Fruit fly (Drosophila melanogaster) whole organism, embryonic: Measurements from ENCODE around the gene CG15877.

Experiments
- CG10274 ChIP-seq: fragments of 200-800 bp; sonication (Bioruptor generic); optimal IDR thresholded peaks from 3 replicates; lab custom pipeline; 2017; ENCODE audit warnings: missing biosample characterization, mild to moderate bottlenecking, missing genetic modification characterization
- CG10321 ChIP-seq: fragments of 200-800 bp; sonication (Bioruptor generic); IDR thresholded peaks from 2 replicates; pipeline ENCODE4 v1.3.6; 2022; ENCODE audit warnings: missing biosample characterization, missing genetic modification characterization
- CG11247 ChIP-seq: fragments of 200-800 bp; sonication (Bioruptor generic); IDR thresholded peaks from 2 replicates; pipeline ENCODE4 v1.3.6; 2022; ENCODE audit warnings: missing biosample characterization, missing genetic modification characterization
- CG11504 ChIP-seq: fragments of 200-800 bp; sonication (Bioruptor generic); optimal IDR thresholded peaks from 3 replicates; lab custom pipeline; 2019; ENCODE audit warnings: missing biosample characterization, mild to moderate bottlenecking, missing genetic modification characterization, moderate library complexity
- CG11696 ChIP-seq: fragments of 200-800 bp; sonication (Bioruptor generic); IDR thresholded peaks from 2 replicates; pipeline ENCODE4 v1.3.6; 2022; ENCODE audit warnings: missing biosample characterization, missing genetic modification characterization
- CG14441 ChIP-seq: fragments of 200-800 bp; sonication (Bioruptor generic); IDR thresholded peaks from 2 replicates; pipeline ENCODE4 v1.3.6; 2022; ENCODE audit warnings: missing biosample characterization, missing genetic modification characterization
- CG14965 ChIP-seq: fragments of 200-800 bp; sonication (Bioruptor generic); optimal IDR thresholded peaks from 2 replicates; lab custom pipeline; 2016; ENCODE audit warnings: missing biosample characterization, missing genetic modification characterization, borderline replicate concordance
- CG15269 ChIP-seq: fragments of 200-800 bp; sonication (Bioruptor generic); optimal IDR thresholded peaks from 2 replicates; lab custom pipeline; 2018; ENCODE audit warnings: missing biosample characterization, mild to moderate bottlenecking, missing genetic modification characterization, moderate library complexity
- CG16815 ChIP-seq: fragments of 200-800 bp; sonication (Bioruptor generic); optimal IDR thresholded peaks from 3 replicates; lab custom pipeline; 2017; ENCODE audit warnings: missing biosample characterization, mild to moderate bottlenecking, missing genetic modification characterization
- CG17186 ChIP-seq: fragments of 200-800 bp; sonication (Bioruptor generic); optimal IDR thresholded peaks from 3 replicates; lab custom pipeline; 2017; ENCODE audit warnings: missing biosample characterization, missing genetic modification reagents, missing genetic modification characterization
- CG18599 ChIP-seq: fragments of 200-800 bp; sonication (Bioruptor generic); optimal IDR thresholded peaks from 3 replicates; lab custom pipeline; 2017; ENCODE audit warnings: missing biosample characterization, missing genetic modification characterization, mild to moderate bottlenecking, moderate library complexity, missing genetic modification reagents
- CG32767 ChIP-seq: fragments of 200-800 bp; sonication (Bioruptor generic); IDR thresholded peaks from 2 replicates; pipeline ENCODE4 v1.3.6; 2022; ENCODE audit warnings: missing biosample characterization, missing genetic modification characterization
- CG3281 ChIP-seq: fragments of 200-800 bp; sonication (Bioruptor generic); optimal IDR thresholded peaks from 3 replicates; lab custom pipeline; 2017; ENCODE audit warnings: missing biosample characterization, mild to moderate bottlenecking, missing genetic modification characterization
- CG3838 ChIP-seq: fragments of 200-800 bp; sonication (Bioruptor generic); optimal IDR thresholded peaks from 3 replicates; lab custom pipeline; 2016; ENCODE audit warnings: missing biosample characterization, missing genetic modification characterization
- CG4328 ChIP-seq: fragments of 200-800 bp; sonication (Bioruptor generic); optimal IDR thresholded peaks from 3 replicates; lab custom pipeline; 2017; ENCODE audit warnings: missing biosample characterization, missing genetic modification reagents, missing genetic modification characterization
- CG4854 ChIP-seq: fragments of 200-800 bp; sonication (Bioruptor generic); optimal IDR thresholded peaks from 2 replicates; lab custom pipeline; 2016; ENCODE audit warnings: missing biosample characterization, missing genetic modification characterization, inconsistent platforms
- CG6854 ChIP-seq: fragments of 200-800 bp; sonication (Bioruptor generic); optimal IDR thresholded peaks from 3 replicates; lab custom pipeline; 2017; ENCODE audit warnings: missing biosample characterization, mild to moderate bottlenecking, missing genetic modification characterization
- CG7556 ChIP-seq: fragments of 200-800 bp; sonication (Bioruptor generic); optimal IDR thresholded peaks from 2 replicates; lab custom pipeline; 2017; ENCODE audit warnings: missing biosample characterization, mild to moderate bottlenecking, missing genetic modification characterization
- CG8089 ChIP-seq: fragments of 200-800 bp; sonication (Bioruptor generic); optimal IDR thresholded peaks from 3 replicates; lab custom pipeline; 2016; ENCODE audit warnings: missing biosample characterization, missing genetic modification characterization
- CG8924 ChIP-seq: fragments of 200-800 bp; optimal IDR thresholded peaks from 3 replicates; lab custom pipeline; 2019; ENCODE audit warnings: missing biosample characterization, mild to moderate bottlenecking, missing genetic modification characterization, moderate library complexity
- CG9609 ChIP-seq: fragments of 200-800 bp; sonication (Bioruptor generic); optimal IDR thresholded peaks from 3 replicates; lab custom pipeline; 2016; ENCODE audit warnings: missing biosample characterization, missing genetic modification characterization
- Deaf1 ChIP-seq: fragments of 200-800 bp; optimal IDR thresholded peaks from 3 replicates; lab custom pipeline; 2019; ENCODE audit warnings: missing biosample characterization, mild to moderate bottlenecking, missing genetic modification characterization, moderate library complexity
- H2.0 ChIP-seq: fragments of 200-800 bp; sonication (Bioruptor generic); IDR thresholded peaks from 2 replicates; pipeline ENCODE4 v1.3.6; 2022; ENCODE audit warnings: missing biosample characterization, missing genetic modification characterization
- HLHmδ ChIP-seq: fragments of 200-800 bp; sonication (Bioruptor generic); optimal IDR thresholded peaks from 2 replicates; lab custom pipeline; 2018; ENCODE audit warnings: missing biosample characterization, mild to moderate bottlenecking, missing genetic modification characterization, moderate library complexity
- Med ChIP-seq: fragments of 200-800 bp; sonication (Bioruptor generic); peaks from one replicate; lab custom pipeline; 2016; ENCODE audit warnings: missing biosample characterization, missing genetic modification characterization, mild to moderate bottlenecking, inconsistent platforms, moderate library complexity
- Mrtf ChIP-seq: fragments of 200-800 bp; sonication (Bioruptor generic); IDR thresholded peaks from 3 replicates; pipeline ENCODE4 v1.3.6; 2022; ENCODE audit warnings: missing biosample characterization, missing genetic modification characterization
- Myb ChIP-seq: fragments of 200-800 bp; sonication (Bioruptor generic); optimal IDR thresholded peaks from 2 replicates; lab custom pipeline; 2016; ENCODE audit warnings: missing biosample characterization, missing genetic modification characterization
- NFAT ChIP-seq: fragments of 200-800 bp; sonication (Bioruptor generic); IDR thresholded peaks from 2 replicates; pipeline ENCODE4 v1.3.6; 2022; ENCODE audit warnings: missing biosample characterization, missing genetic modification characterization
- Nf-YC ChIP-seq: fragments of 200-800 bp; optimal IDR thresholded peaks from 3 replicates; lab custom pipeline; 2019; ENCODE audit warnings: missing biosample characterization, mild to moderate bottlenecking, missing genetic modification characterization, moderate library complexity
- Pdp1 ChIP-seq, 2 experiments: fragments of 200-800 bp; sonication (Bioruptor generic); optimal IDR thresholded peaks; 3 replicates each; lab custom pipeline; 2016; ENCODE audit warnings: missing biosample characterization in 2 of 2, missing genetic modification characterization in 2 of 2, mild to moderate bottlenecking in 1 of 2, moderate library complexity in 1 of 2
- Rfx ChIP-seq: fragments of 200-800 bp; sonication (Bioruptor generic); IDR thresholded peaks from 2 replicates; pipeline ENCODE4 v1.3.6; 2022; ENCODE audit warnings: missing biosample characterization, missing genetic modification characterization
- Sry-δ ChIP-seq: fragments of 200-800 bp; sonication (Bioruptor generic); optimal IDR thresholded peaks from 2 replicates; lab custom pipeline; 2016; ENCODE audit warnings: missing biosample characterization, missing genetic modification characterization
- Ssrp ChIP-seq: fragments of 200-800 bp; sonication (Bioruptor generic); optimal IDR thresholded peaks from 2 replicates; lab custom pipeline; 2018; ENCODE audit warnings: missing biosample characterization, mild to moderate bottlenecking, missing genetic modification characterization, moderate library complexity
- Stat92E ChIP-seq, 3 experiments: fragments of >200 bp in 2 of 3; fragments of 200-800 bp in 1 of 3; sonication (Bioruptor generic) in 1 of 3; optimal IDR thresholded peaks; 2 replicates each; lab custom pipeline; 2017 to 2019; ENCODE audit warnings: missing biosample characterization in 3 of 3, missing genetic modification characterization in 3 of 3, mild to moderate bottlenecking in 1 of 3, moderate library complexity in 1 of 3
- abd-A ChIP-seq: fragments of 200-800 bp; sonication (Bioruptor generic); optimal IDR thresholded peaks from 3 replicates; lab custom pipeline; 2019; ENCODE audit warnings: missing biosample characterization, mild to moderate bottlenecking, missing genetic modification characterization, moderate library complexity
- aop ChIP-seq: fragments of 200-800 bp; sonication (Bioruptor generic); IDR thresholded peaks from 2 replicates; pipeline ENCODE4 v1.3.6; 2022; ENCODE audit warnings: missing biosample characterization, missing genetic modification characterization
- cas ChIP-seq: fragments of 200-800 bp; sonication (Bioruptor generic); IDR thresholded peaks from 2 replicates; pipeline ENCODE4 v1.3.6; 2022; ENCODE audit warnings: missing biosample characterization, missing genetic modification characterization
- dimm ChIP-seq: fragments of 200-800 bp; sonication (Bioruptor generic); IDR thresholded peaks from 2 replicates; pipeline ENCODE4 v1.3.6; 2022; ENCODE audit warnings: missing biosample characterization, missing genetic modification characterization
- eyg ChIP-seq: fragments of 200-800 bp; sonication (Bioruptor generic); optimal IDR thresholded peaks from 3 replicates; lab custom pipeline; 2016; ENCODE audit warnings: missing biosample characterization, missing genetic modification characterization
- gem ChIP-seq: fragments of 200-800 bp; sonication (Bioruptor generic); optimal IDR thresholded peaks from 2 replicates; lab custom pipeline; 2019; ENCODE audit warnings: missing biosample characterization, mild to moderate bottlenecking, missing genetic modification characterization, moderate library complexity
- gfzf ChIP-seq: fragments of 200-800 bp; sonication (Bioruptor generic); optimal IDR thresholded peaks from 2 replicates; lab custom pipeline; 2016; ENCODE audit warnings: missing biosample characterization, mild to moderate bottlenecking, missing genetic modification characterization, moderate library complexity
- grau ChIP-seq: fragments of 200-800 bp; optimal IDR thresholded peaks from 3 replicates; lab custom pipeline; 2019; ENCODE audit warnings: missing biosample characterization, mild to moderate bottlenecking, missing genetic modification characterization, moderate library complexity
- h ChIP-seq: fragments of >200 bp; optimal IDR thresholded peaks from 2 replicates; lab custom pipeline; 2017
- lov ChIP-seq, 2 experiments: fragments of 200-800 bp in 1 of 2; fragments of >200 bp in 1 of 2; sonication (Bioruptor generic) in 1 of 2; IDR thresholded peaks in 1 of 2; optimal IDR thresholded peaks in 1 of 2; 2 replicates in 1 of 2; 3 replicates in 1 of 2; pipeline versions ENCODE4 v1.3.6 to Lab custom; 2017 to 2022; ENCODE audit warnings: missing biosample characterization in 1 of 2, missing genetic modification characterization in 1 of 2
- mirr ChIP-seq: fragments of 200-800 bp; sonication (Bioruptor generic); optimal IDR thresholded peaks from 3 replicates; lab custom pipeline; 2018; ENCODE audit warnings: missing biosample characterization, mild to moderate bottlenecking, missing genetic modification characterization
- nau ChIP-seq: fragments of 200-800 bp; sonication (Bioruptor generic); optimal IDR thresholded peaks from 3 replicates; lab custom pipeline; 2017; ENCODE audit warnings: missing biosample characterization, mild to moderate bottlenecking, missing genetic modification characterization, missing genetic modification reagents
- odd ChIP-seq: fragments of 200-800 bp; sonication (Bioruptor generic); optimal IDR thresholded peaks from 2 replicates; lab custom pipeline; 2017; ENCODE audit warnings: missing biosample characterization, mild to moderate bottlenecking, missing genetic modification characterization
- pfk ChIP-seq: fragments of 200-800 bp; sonication (Bioruptor generic); optimal IDR thresholded peaks from 2 replicates; lab custom pipeline; 2018; ENCODE audit warnings: missing biosample characterization, mild to moderate bottlenecking, missing genetic modification characterization, moderate library complexity
- sim ChIP-seq: fragments of 200-800 bp; sonication (Bioruptor generic); IDR thresholded peaks from 2 replicates; pipeline ENCODE4 v1.3.6; 2022; ENCODE audit warnings: missing biosample characterization, missing genetic modification characterization
- sima ChIP-seq: fragments of 200-800 bp; sonication (Bioruptor generic); optimal IDR thresholded peaks from 2 replicates; lab custom pipeline; 2016; ENCODE audit warnings: missing biosample characterization, missing genetic modification characterization
- tna ChIP-seq: fragments of 200-800 bp; sonication (Bioruptor generic); IDR thresholded peaks from 2 replicates; pipeline ENCODE4 v1.3.6; 2022; ENCODE audit warnings: missing biosample characterization, missing genetic modification characterization; ENCODE audit not compliant: partially characterized antibody

The CG15877 gene

DNA sequence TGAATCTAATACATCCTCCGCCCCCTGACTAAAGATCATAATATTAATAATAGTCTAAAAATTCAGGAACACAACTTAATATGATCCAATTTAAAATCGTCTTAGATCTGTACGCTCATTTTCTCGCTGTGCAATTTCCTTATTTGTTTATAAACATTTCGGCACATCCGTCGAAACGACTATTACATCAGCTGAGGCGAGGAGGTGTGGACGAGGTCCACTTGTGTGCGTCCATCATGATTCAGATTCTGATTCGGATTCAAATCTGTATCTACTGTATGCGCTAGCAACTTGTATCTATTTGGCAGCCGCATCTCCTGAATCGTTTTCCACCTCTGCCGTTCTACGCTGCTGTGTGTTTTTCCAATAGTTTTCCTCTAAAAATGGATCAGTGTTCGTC is 2.1 kb upstream of the CG15877 start (continued):
- TF ChIP-seq Rfx (no peak), NFAT (GFP tag; lab: Robert Waterston, UW) (0 out of 2 replicates have a peak, but pooled peaks have one; percentile 4), CG10321 (no peak), CG15269 (tag; lab: Kevin White, UChicago) (no peak), CG4854 (GFP tag; lab: Kevin White, UChicago) (no peak), dimm (no peak), CG11504 (tag; lab: Kevin White, UChicago) (peak; percentile 86), gfzf (GFP tag; lab: Kevin White, UChicago) (no peak), CG3281 (GFP tag; lab: Kevin White, UChicago) (no peak), CG18599 (GFP tag; lab: Kevin White, UChicago) (peak; percentile 3), gem (peak; percentile 9), CG8089 (GFP tag; lab: Kevin White, UChicago) (no peak), grau (tag; lab: Kevin White, UChicago) (no peak), eyg (GFP tag; lab: Kevin White, UChicago) (no peak), h (lab: Kevin White, UChicago) (no peak), Ssrp (no peak), lov (optimal IDR thresholded peaks at IDR 0.05; lab: Kevin White, UChicago) (no peak), lov (GFP tag; IDR thresholded peaks at IDR 0.05; lab: Robert Waterston, UW) (no peak), Pdp1 (GFP tag; optimal IDR thresholded peaks at IDR 0.05; lab: Kevin White, UChicago) (peak in 1 of 2 experiments; percentile 75), CG10274 (GFP tag; lab: Kevin White, UChicago) (no peak), CG32767 (peak; percentile 49; the same call in 1 of the 2 replicates), Stat92E (GFP tag; optimal IDR thresholded peaks at IDR 0.05; lab: Kevin White, UChicago) (no peak), cas (GFP tag; lab: Robert Waterston, UW) (no peak), CG9609 (no peak), CG6854 (GFP tag; lab: Kevin White, UChicago) (no peak), tna (no peak), CG3838 (GFP tag; lab: Kevin White, UChicago) (no peak), sima (GFP tag; lab: Kevin White, UChicago) (no peak), CG11696 (GFP tag; lab: Robert Waterston, UW) (no peak), Nf-YC (tag; lab: Kevin White, UChicago) (no peak), Deaf1 (tag; lab: Kevin White, UChicago) (no peak), Med (GFP tag; lab: Kevin White, UChicago) (peak; percentile 62), CG14965 (no peak), mirr (GFP tag; lab: Kevin White, UChicago) (no peak), CG16815 (no peak), Mrtf (GFP tag; lab: Robert Waterston, UW) (no peak), CG11247 (GFP tag; lab: Robert Waterston, UW) (no peak), pfk (no peak), Sry-δ (GFP tag; lab: Kevin White, UChicago) (no peak), CG8924 (tag; lab: Kevin White, UChicago) (no peak), aop (no peak), HLHmδ (GFP tag; lab: Kevin White, UChicago) (no peak), H2.0 (GFP tag; lab: Robert Waterston, UW) (no peak), Myb (GFP tag; lab: Kevin White, UChicago) (no peak), nau (GFP tag; lab: Kevin White, UChicago) (peak; percentile 6), CG4328 (GFP tag; lab: Kevin White, UChicago) (no peak), CG14441 (GFP tag; lab: Robert Waterston, UW) (no peak), CG7556 (GFP tag; lab: Kevin White, UChicago) (no peak), abd-A (tag; lab: Kevin White, UChicago) (no peak), sim (no peak), CG17186 (GFP tag; lab: Kevin White, UChicago) (no peak), odd (no peak)
